Fruit fly (Drosophila melanogaster) Kc167 (cell line): Measurements from ENCODE around the gene Rgl.

Source experiments
- Sin3A ChIP-seq: fragments of >200 bp; optimal IDR thresholded peaks from 2 replicates; lab custom pipeline; 2018; ENCODE audit warnings: missing external identifiers
- insv ChIP-seq: fragments of >200 bp; optimal IDR thresholded peaks from 3 replicates; lab custom pipeline; 2018; ENCODE audit warnings: missing external identifiers
- psq ChIP-seq: fragments of >200 bp; optimal IDR thresholded peaks from 2 replicates; lab custom pipeline; 2017; ENCODE audit warnings: missing external identifiers
- ttk ChIP-seq: sonication (Bioruptor generic); optimal IDR thresholded peaks from 2 replicates; lab custom pipeline; 2017; ENCODE audit warnings: missing external identifiers

DNA sequence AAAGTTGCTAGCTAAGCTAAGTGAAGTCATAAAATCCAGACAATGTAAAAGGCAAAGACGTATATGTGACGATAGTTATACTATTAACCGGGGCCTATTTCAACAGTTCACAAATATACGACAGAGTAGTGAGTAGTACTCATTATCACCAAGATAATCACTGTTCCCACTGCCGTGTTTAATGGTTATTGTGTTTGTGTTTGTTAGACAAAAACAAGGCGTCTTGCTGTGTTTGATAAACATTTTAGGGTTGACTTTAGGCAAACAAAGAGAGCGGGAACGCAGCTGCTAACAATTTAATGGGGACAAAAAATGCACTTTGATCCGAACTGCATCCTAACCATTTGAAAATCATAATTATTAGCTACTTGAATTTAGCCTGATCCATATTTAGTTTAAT lies 59.7 kb downstream of the Rgl start:
- TF ChIP-seq insv (no peak), ttk (no peak), psq (no peak), Sin3A (lab: Kevin White, UChicago) (no peak)
